Fruit fly (Drosophila melanogaster) whole organism, prepupa: ENCODE data around the gene CG8833.
A peak's percentile ranks its signal among the peaks of the same experiment; 100 is the strongest.

Experiments
- Blimp-1 ChIP-seq: fragments of 200-800 bp; sonication (Bioruptor generic); optimal IDR thresholded peaks from 3 replicates; lab custom pipeline; 2017; ENCODE audit warnings: missing biosample characterization, missing genetic modification characterization, mild to moderate bottlenecking, moderate library complexity, missing genetic modification reagents
- CG11294 ChIP-seq: fragments of 200-800 bp; sonication (Bioruptor generic); IDR thresholded peaks from 2 replicates; pipeline ENCODE4 v1.3.6; 2022; ENCODE audit warnings: missing biosample characterization, missing genetic modification characterization
- CG11762 ChIP-seq: fragments of 200-800 bp; sonication (Bioruptor generic); optimal IDR thresholded peaks from 3 replicates; lab custom pipeline; 2016; ENCODE audit warnings: missing biosample characterization, missing genetic modification characterization; ENCODE audit not compliant: insufficient read depth
- CG11902 ChIP-seq: fragments of 200-800 bp; sonication (Bioruptor generic); optimal IDR thresholded peaks from 3 replicates; lab custom pipeline; 2016; ENCODE audit warnings: missing biosample characterization, missing genetic modification characterization
- CG15336 ChIP-seq: fragments of 200-800 bp; sonication (Bioruptor generic); IDR thresholded peaks from 2 replicates; pipeline ENCODE4 v1.3.6; 2022; ENCODE audit warnings: missing biosample characterization, missing genetic modification characterization
- CG3919 ChIP-seq: fragments of 200-800 bp; sonication (Bioruptor generic); optimal IDR thresholded peaks from 3 replicates; lab custom pipeline; 2016; ENCODE audit warnings: missing biosample characterization, missing genetic modification characterization
- CG6163 ChIP-seq: fragments of 200-800 bp; sonication (Bioruptor generic); IDR thresholded peaks from 3 replicates; pipeline ENCODE4 v1.3.6; 2022; ENCODE audit warnings: missing biosample characterization, missing genetic modification characterization
- CG6276 ChIP-seq: fragments of 200-800 bp; sonication (Bioruptor generic); optimal IDR thresholded peaks from 2 replicates; lab custom pipeline; 2017; ENCODE audit warnings: missing biosample characterization, mild to moderate bottlenecking, missing genetic modification characterization
- CG8119 ChIP-seq: fragments of 200-800 bp; sonication (Bioruptor generic); IDR thresholded peaks from 3 replicates; pipeline ENCODE4 v1.3.6; 2022; ENCODE audit warnings: missing biosample characterization, missing genetic modification characterization
- Eip78C ChIP-seq: fragments of 200-800 bp; sonication (Bioruptor generic); peaks from one replicate; lab custom pipeline; 2016; ENCODE audit warnings: missing biosample characterization, missing genetic modification characterization
- Gug ChIP-seq: fragments of 200-800 bp; sonication (Bioruptor generic); IDR thresholded peaks from 2 replicates; pipeline ENCODE4 v1.3.6; 2022; ENCODE audit warnings: missing biosample characterization, missing genetic modification characterization
- Hr4 ChIP-seq: fragments of 200-800 bp; sonication (Bioruptor generic); optimal IDR thresholded peaks from 3 replicates; lab custom pipeline; 2016; ENCODE audit warnings: missing biosample characterization, missing genetic modification characterization
- Lpt ChIP-seq: fragments of 200-800 bp; sonication (Bioruptor generic); optimal IDR thresholded peaks from 3 replicates; lab custom pipeline; 2016; ENCODE audit warnings: missing biosample characterization, missing genetic modification characterization
- Sox102F ChIP-seq: fragments of 200-800 bp; sonication (Bioruptor generic); optimal IDR thresholded peaks from 2 replicates; lab custom pipeline; 2016; ENCODE audit warnings: missing biosample characterization, mild to moderate bottlenecking, missing genetic modification characterization
- eg ChIP-seq: fragments of 200-800 bp; sonication (Bioruptor generic); IDR thresholded peaks from 3 replicates; pipeline ENCODE4 v1.3.6; 2022; ENCODE audit warnings: missing biosample characterization, missing genetic modification characterization
- fd85E ChIP-seq: fragments of 200-800 bp; sonication (Bioruptor generic); optimal IDR thresholded peaks from 3 replicates; lab custom pipeline; 2016; ENCODE audit warnings: missing biosample characterization, missing genetic modification characterization
- fkh ChIP-seq: fragments of 200-800 bp; sonication (Bioruptor generic); optimal IDR thresholded peaks from 3 replicates; lab custom pipeline; 2017; ENCODE audit warnings: missing biosample characterization, mild to moderate bottlenecking, missing genetic modification characterization, moderate library complexity
- lz ChIP-seq: fragments of 200-800 bp; sonication (Bioruptor generic); optimal IDR thresholded peaks from 3 replicates; lab custom pipeline; 2016; ENCODE audit warnings: missing biosample characterization, missing genetic modification characterization
- ss ChIP-seq, 2 experiments: fragments of 200-800 bp; sonication (Bioruptor generic); optimal IDR thresholded peaks; 2 replicates in 1 of 2; 3 replicates in 1 of 2; lab custom pipeline; 2017 to 2018; ENCODE audit warnings: mild to moderate bottlenecking in 2 of 2, missing biosample characterization in 2 of 2, missing genetic modification characterization in 2 of 2, moderate library complexity in 1 of 2

CG8833 gene

dm6 chr3L:13882532-13882931 lies 46.3 kb downstream of the CG8833 start:
- TF ChIP-seq fkh (GFP tag; lab: Kevin White, UChicago) (peak; percentile 22), lz (GFP tag; lab: Kevin White, UChicago) (no peak), CG3919 (GFP tag; lab: Kevin White, UChicago) (no peak), Eip78C (GFP tag; lab: Kevin White, UChicago) (peak; percentile 10)
- TF ChIP-seq, all 60 proteins: peak for 2

dm6 chr3L:13881555-13881954 lies 47.2 kb downstream of the CG8833 start:
- TF ChIP-seq CG6163 (GFP tag; lab: Robert Waterston, UW) (no peak), fd85E (GFP tag; lab: Kevin White, UChicago) (no peak), eg (GFP tag; lab: Robert Waterston, UW) (no peak), Lpt (GFP tag; lab: Kevin White, UChicago) (peak; percentile 10), Gug (GFP tag; lab: Robert Waterston, UW) (no peak), CG6276 (GFP tag; lab: Kevin White, UChicago) (no peak), Eip78C (GFP tag; lab: Kevin White, UChicago) (peak; percentile 61), Blimp-1 (GFP tag; lab: Kevin White, UChicago) (peak; percentile 37), CG11902 (GFP tag; lab: Kevin White, UChicago) (no peak), CG11762 (GFP tag; lab: Kevin White, UChicago) (no peak)

- peak; percentile 59; the same call in 1 of the 3 replicates for TF ChIP-seq eg (GFP tag; lab: Robert Waterston, UW)
- TF ChIP-seq CG11902 (GFP tag; lab: Kevin White, UChicago): no peak
- TF ChIP-seq CG3919 (GFP tag; lab: Kevin White, UChicago): peak; percentile 48
- no peak for TF ChIP-seq CG8119 (GFP tag; lab: Robert Waterston, UW)
- TF ChIP-seq Lpt (GFP tag; lab: Kevin White, UChicago): peak; percentile 17
- TF ChIP-seq Eip78C (GFP tag; lab: Kevin White, UChicago): peak; percentile 54
These were observed 50.1 kb downstream of the CG8833 start, which contains the start of gene CG13737 for dm6 chr3L:13878729-13879128. CG13737 (plus strand) TSS chr3L:13878994.

- no peak for TF ChIP-seq Sox102F (GFP tag; lab: Kevin White, UChicago)
- TF ChIP-seq Hr4 (GFP tag; lab: Kevin White, UChicago): peak; percentile 53
- TF ChIP-seq CG3919 (GFP tag; lab: Kevin White, UChicago): peak; percentile 65
- peak; percentile 69 for TF ChIP-seq Lpt (GFP tag; lab: Kevin White, UChicago)
- TF ChIP-seq, all 60 proteins: peak for 3
These were observed 50.9 kb downstream of the CG8833 start for dm6 chr3L:13877904-13878303.

- TF ChIP-seq CG15336 (GFP tag; lab: Robert Waterston, UW): no peak
- TF ChIP-seq ss (GFP tag; optimal IDR thresholded peaks at IDR 0.05; lab: Kevin White, UChicago): no peak
- TF ChIP-seq CG11294 (GFP tag; lab: Robert Waterston, UW): no peak
These were observed 51.8 kb downstream of the CG8833 start for dm6 chr3L:13876967-13877366.
